Fruit fly (Drosophila melanogaster) whole organism, prepupa: Measurements from ENCODE around the gene kek5.

Experiments used
- Blimp-1 ChIP-seq: fragments of 200-800 bp; sonication (Bioruptor generic); optimal IDR thresholded peaks from 3 replicates; lab custom pipeline; 2017; ENCODE audit warnings: missing biosample characterization, missing genetic modification characterization, mild to moderate bottlenecking, moderate library complexity, missing genetic modification reagents
- CG10631 ChIP-seq: fragments of 200-800 bp; sonication (Bioruptor generic); optimal IDR thresholded peaks from 2 replicates; lab custom pipeline; 2016; ENCODE audit warnings: missing biosample characterization, missing genetic modification characterization
- CG10669 ChIP-seq: fragments of 200-800 bp; sonication (Bioruptor generic); optimal IDR thresholded peaks from 3 replicates; lab custom pipeline; 2018; ENCODE audit warnings: missing biosample characterization, mild to moderate bottlenecking, missing genetic modification characterization, moderate library complexity
- CG11294 ChIP-seq: fragments of 200-800 bp; sonication (Bioruptor generic); IDR thresholded peaks from 2 replicates; pipeline ENCODE4 v1.3.6; 2022; ENCODE audit warnings: missing biosample characterization, missing genetic modification characterization
- CG11762 ChIP-seq: fragments of 200-800 bp; sonication (Bioruptor generic); optimal IDR thresholded peaks from 3 replicates; lab custom pipeline; 2016; ENCODE audit warnings: missing biosample characterization, missing genetic modification characterization; ENCODE audit not compliant: insufficient read depth
- CG15336 ChIP-seq: fragments of 200-800 bp; sonication (Bioruptor generic); IDR thresholded peaks from 2 replicates; pipeline ENCODE4 v1.3.6; 2022; ENCODE audit warnings: missing biosample characterization, missing genetic modification characterization
- CG1621 ChIP-seq: fragments of 200-800 bp; sonication (Bioruptor generic); optimal IDR thresholded peaks from 3 replicates; lab custom pipeline; 2018; ENCODE audit warnings: missing biosample characterization, mild to moderate bottlenecking, missing genetic modification characterization
- CG16779 ChIP-seq: fragments of 200-800 bp; sonication (Bioruptor generic); optimal IDR thresholded peaks from 3 replicates; lab custom pipeline; 2017; ENCODE audit warnings: missing biosample characterization, mild to moderate bottlenecking, missing genetic modification characterization
- CG3032 ChIP-seq: fragments of 200-800 bp; optimal IDR thresholded peaks from 2 replicates; lab custom pipeline; 2019; ENCODE audit warnings: missing biosample characterization, mild to moderate bottlenecking, missing genetic modification characterization, moderate library complexity
- CG31627 ChIP-seq: fragments of 200-800 bp; sonication (Bioruptor generic); optimal IDR thresholded peaks from 3 replicates; lab custom pipeline; 2016; ENCODE audit warnings: missing biosample characterization, missing genetic modification characterization
- CG32006 ChIP-seq: fragments of 200-800 bp; sonication (Bioruptor generic); optimal IDR thresholded peaks from 3 replicates; lab custom pipeline; 2017; ENCODE audit warnings: missing biosample characterization, mild to moderate bottlenecking, missing genetic modification characterization
- CG34406 ChIP-seq: fragments of 200-800 bp; sonication (Bioruptor generic); optimal IDR thresholded peaks from 3 replicates; lab custom pipeline; 2016; ENCODE audit warnings: missing biosample characterization, missing genetic modification characterization
- CG3919 ChIP-seq: fragments of 200-800 bp; sonication (Bioruptor generic); optimal IDR thresholded peaks from 3 replicates; lab custom pipeline; 2016; ENCODE audit warnings: missing biosample characterization, missing genetic modification characterization
- CG4318 ChIP-seq: fragments of 200-800 bp; sonication (Bioruptor generic); optimal IDR thresholded peaks from 3 replicates; lab custom pipeline; 2017; ENCODE audit warnings: missing biosample characterization, mild to moderate bottlenecking, missing genetic modification characterization
- CG6163 ChIP-seq: fragments of 200-800 bp; sonication (Bioruptor generic); IDR thresholded peaks from 3 replicates; pipeline ENCODE4 v1.3.6; 2022; ENCODE audit warnings: missing biosample characterization, missing genetic modification characterization
- CG6792 ChIP-seq: fragments of 200-800 bp; sonication (Bioruptor generic); optimal IDR thresholded peaks from 3 replicates; lab custom pipeline; 2016; ENCODE audit warnings: missing biosample characterization, missing genetic modification characterization
- CG6808 ChIP-seq: fragments of 200-800 bp; sonication (Bioruptor generic); optimal IDR thresholded peaks from 3 replicates; lab custom pipeline; 2017; ENCODE audit warnings: missing biosample characterization, missing genetic modification characterization, mild to moderate bottlenecking, moderate library complexity, missing genetic modification reagents
- CG8632 ChIP-seq: fragments of 200-800 bp; sonication (Bioruptor generic); optimal IDR thresholded peaks from 3 replicates; lab custom pipeline; 2016; ENCODE audit warnings: missing biosample characterization, missing genetic modification characterization
- Eip75B ChIP-seq: fragments of 200-800 bp; sonication (Bioruptor generic); optimal IDR thresholded peaks from 3 replicates; lab custom pipeline; 2016; ENCODE audit warnings: missing biosample characterization, missing genetic modification characterization
- Eip78C ChIP-seq: fragments of 200-800 bp; sonication (Bioruptor generic); peaks from one replicate; lab custom pipeline; 2016; ENCODE audit warnings: missing biosample characterization, missing genetic modification characterization
- Eip93F ChIP-seq: fragments of 200-800 bp; sonication (Bioruptor generic); optimal IDR thresholded peaks from 2 replicates; lab custom pipeline; 2016; ENCODE audit warnings: missing biosample characterization, mild to moderate bottlenecking, missing genetic modification characterization
- Ets21C ChIP-seq: fragments of 200-800 bp; sonication (Bioruptor generic); optimal IDR thresholded peaks from 3 replicates; lab custom pipeline; 2016; ENCODE audit warnings: missing biosample characterization, missing genetic modification characterization
- Hr38 ChIP-seq: sonication (Bioruptor generic); optimal IDR thresholded peaks from 2 replicates; lab custom pipeline; 2016; ENCODE audit warnings: missing biosample characterization, missing genetic modification characterization
- Lpt ChIP-seq: fragments of 200-800 bp; sonication (Bioruptor generic); optimal IDR thresholded peaks from 3 replicates; lab custom pipeline; 2016; ENCODE audit warnings: missing biosample characterization, missing genetic modification characterization
- Met ChIP-seq: fragments of 200-800 bp; sonication (Bioruptor generic); optimal IDR thresholded peaks from 3 replicates; lab custom pipeline; 2016; ENCODE audit warnings: missing biosample characterization, missing genetic modification characterization
- OdsH ChIP-seq: fragments of 200-800 bp; sonication (Bioruptor generic); optimal IDR thresholded peaks from 3 replicates; lab custom pipeline; 2016; ENCODE audit warnings: missing biosample characterization, missing genetic modification characterization
- Smox ChIP-seq: fragments of 200-800 bp; sonication (Bioruptor generic); optimal IDR thresholded peaks from 3 replicates; lab custom pipeline; 2016; ENCODE audit warnings: missing biosample characterization, missing genetic modification characterization
- Sox14 ChIP-seq: fragments of 200-800 bp; sonication (Bioruptor generic); optimal IDR thresholded peaks from 3 replicates; lab custom pipeline; 2016; ENCODE audit warnings: missing biosample characterization, missing genetic modification characterization
- achi ChIP-seq: fragments of 200-800 bp; sonication (Bioruptor generic); optimal IDR thresholded peaks from 3 replicates; lab custom pipeline; 2016; ENCODE audit warnings: missing biosample characterization, missing genetic modification characterization
- acj6 ChIP-seq: fragments of 200-800 bp; sonication (Bioruptor generic); optimal IDR thresholded peaks from 3 replicates; lab custom pipeline; 2016; ENCODE audit warnings: missing biosample characterization, missing genetic modification characterization
- cyc ChIP-seq: fragments of 200-800 bp; sonication (Bioruptor generic); optimal IDR thresholded peaks from 3 replicates; lab custom pipeline; 2016; ENCODE audit warnings: missing biosample characterization, missing genetic modification characterization
- dac ChIP-seq: fragments of 200-800 bp; sonication (Bioruptor generic); optimal IDR thresholded peaks from 2 replicates; lab custom pipeline; 2017; ENCODE audit warnings: missing biosample characterization, mild to moderate bottlenecking, missing genetic modification characterization
- eg ChIP-seq: fragments of 200-800 bp; sonication (Bioruptor generic); IDR thresholded peaks from 3 replicates; pipeline ENCODE4 v1.3.6; 2022; ENCODE audit warnings: missing biosample characterization, missing genetic modification characterization
- esn ChIP-seq: fragments of 200-800 bp; sonication (Bioruptor generic); optimal IDR thresholded peaks from 2 replicates; lab custom pipeline; 2016; ENCODE audit warnings: missing biosample characterization, mild to moderate bottlenecking, missing genetic modification characterization, moderate library complexity
- fd59A ChIP-seq: fragments of 200-800 bp; sonication (Bioruptor generic); optimal IDR thresholded peaks from 2 replicates; lab custom pipeline; 2017; ENCODE audit warnings: missing biosample characterization, mild to moderate bottlenecking, missing genetic modification characterization, missing genetic modification reagents
- fd85E ChIP-seq: fragments of 200-800 bp; sonication (Bioruptor generic); optimal IDR thresholded peaks from 3 replicates; lab custom pipeline; 2016; ENCODE audit warnings: missing biosample characterization, missing genetic modification characterization
- fkh ChIP-seq: fragments of 200-800 bp; sonication (Bioruptor generic); optimal IDR thresholded peaks from 3 replicates; lab custom pipeline; 2017; ENCODE audit warnings: missing biosample characterization, mild to moderate bottlenecking, missing genetic modification characterization, moderate library complexity
- net ChIP-seq: fragments of 200-800 bp; sonication (Bioruptor generic); optimal IDR thresholded peaks from 3 replicates; lab custom pipeline; 2016; ENCODE audit warnings: missing biosample characterization, missing genetic modification characterization
- pdm3 ChIP-seq: fragments of 200-800 bp; sonication (Bioruptor generic); optimal IDR thresholded peaks from 3 replicates; lab custom pipeline; 2016; ENCODE audit warnings: missing biosample characterization, missing genetic modification characterization
- salr ChIP-seq, 2 experiments: fragments of 200-800 bp; sonication (Bioruptor generic); optimal IDR thresholded peaks; 3 replicates each; lab custom pipeline; 2016 to 2018; ENCODE audit warnings: missing biosample characterization in 2 of 2, missing genetic modification characterization in 2 of 2, mild to moderate bottlenecking in 1 of 2
- ss ChIP-seq, 2 experiments: fragments of 200-800 bp; sonication (Bioruptor generic); optimal IDR thresholded peaks; 2 replicates in 1 of 2; 3 replicates in 1 of 2; lab custom pipeline; 2017 to 2018; ENCODE audit warnings: mild to moderate bottlenecking in 2 of 2, missing biosample characterization in 2 of 2, missing genetic modification characterization in 2 of 2, moderate library complexity in 1 of 2
- svp ChIP-seq: fragments of 200-800 bp; sonication (Bioruptor generic); peaks from one replicate; lab custom pipeline; 2016; ENCODE audit warnings: missing biosample characterization, missing genetic modification characterization
- topi ChIP-seq: fragments of 200-800 bp; sonication (Bioruptor generic); optimal IDR thresholded peaks from 3 replicates; lab custom pipeline; 2016; ENCODE audit warnings: missing biosample characterization, missing genetic modification characterization
- vri ChIP-seq: fragments of 200-800 bp; sonication (Bioruptor generic); optimal IDR thresholded peaks from 3 replicates; lab custom pipeline; 2016; ENCODE audit warnings: missing biosample characterization, mild to moderate bottlenecking, missing genetic modification characterization

The kek5 gene

dm6 chrX:19358948-19359506, 6.0 kb downstream of the kek5 start (continued):
- TF ChIP-seq fkh (no peak), CG3032 (tag; lab: Kevin White, UChicago) (no peak), CG1621 (tag; lab: Kevin White, UChicago) (no peak), CG31627 (no peak), cyc (GFP tag; lab: Kevin White, UChicago) (no peak), CG34406 (GFP tag; lab: Kevin White, UChicago) (no peak), OdsH (GFP tag; lab: Kevin White, UChicago) (no peak), Lpt (peak; percentile 69), Ets21C (GFP tag; lab: Kevin White, UChicago) (no peak), fd59A (GFP tag; lab: Kevin White, UChicago) (no peak), esn (GFP tag; lab: Kevin White, UChicago) (no peak), pdm3 (GFP tag; lab: Kevin White, UChicago) (no peak), topi (GFP tag; lab: Kevin White, UChicago) (no peak)

dm6 chrX:19360735-19361405, 7.9 kb downstream of the kek5 start:
- peak; percentile 68 for TF ChIP-seq fkh
- TF ChIP-seq svp = peak; percentile 29
- no peak for TF ChIP-seq CG10669 (GFP tag; lab: Kevin White, UChicago)

dm6 chrX:19361406-19361859, 8.5 kb downstream of the kek5 start:
- TF ChIP-seq Eip93F (no peak), achi (GFP tag; lab: Kevin White, UChicago) (peak; percentile 86), CG31627 (peak; percentile 86), CG15336 (GFP tag; lab: Robert Waterston, UW) (peak; percentile 86), Met (GFP tag; lab: Kevin White, UChicago) (peak; percentile 84), Ets21C (GFP tag; lab: Kevin White, UChicago) (peak; percentile 73), CG3032 (tag; lab: Kevin White, UChicago) (peak; percentile 75), net (GFP tag; lab: Kevin White, UChicago) (peak; percentile 89), Hr38 (GFP tag; lab: Kevin White, UChicago) (no peak), Smox (GFP tag; lab: Kevin White, UChicago) (peak; percentile 88), CG32006 (peak; percentile 85), fkh (no peak), pdm3 (GFP tag; lab: Kevin White, UChicago) (peak; percentile 90), dac (GFP tag; lab: Kevin White, UChicago) (no peak), CG16779 (tag; lab: Kevin White, UChicago) (no peak), CG6792 (GFP tag; lab: Kevin White, UChicago) (peak; percentile 87), fd85E (GFP tag; lab: Kevin White, UChicago) (peak; percentile 62), CG6808 (peak; percentile 66), CG6163 (GFP tag; lab: Robert Waterston, UW) (peak; percentile 91), Eip75B (GFP tag; lab: Kevin White, UChicago) (peak; percentile 32), CG11762 (peak; percentile 71), CG10669 (GFP tag; lab: Kevin White, UChicago) (peak; percentile 85), eg (GFP tag; lab: Robert Waterston, UW) (peak; percentile 83), CG34406 (GFP tag; lab: Kevin White, UChicago) (peak; percentile 80), topi (GFP tag; lab: Kevin White, UChicago) (peak; percentile 85), Sox14 (GFP tag; lab: Kevin White, UChicago) (peak; percentile 87), CG8632 (peak; percentile 80), salr (GFP tag; optimal IDR thresholded peaks at IDR 0.05; lab: Kevin White, UChicago) (peak; percentile 59 to 80), ss (GFP tag; optimal IDR thresholded peaks at IDR 0.05; lab: Kevin White, UChicago) (peak; percentile 49 to 74), Eip78C (GFP tag; lab: Kevin White, UChicago) (peak; percentile 96), cyc (GFP tag; lab: Kevin White, UChicago) (peak; percentile 87), OdsH (GFP tag; lab: Kevin White, UChicago) (peak; percentile 86), acj6 (GFP tag; lab: Kevin White, UChicago) (peak; percentile 33), esn (GFP tag; lab: Kevin White, UChicago) (peak; percentile 92), vri (peak; percentile 76), CG4318 (GFP tag; lab: Kevin White, UChicago) (peak; percentile 57), CG10631 (GFP tag; lab: Kevin White, UChicago) (peak; percentile 82), Blimp-1 (GFP tag; lab: Kevin White, UChicago) (peak; percentile 17), CG11294 (GFP tag; lab: Robert Waterston, UW) (peak; percentile 60), CG3919 (GFP tag; lab: Kevin White, UChicago) (peak; percentile 90), fd59A (GFP tag; lab: Kevin White, UChicago) (peak; percentile 72)
